Worm (Caenorhabditis elegans) whole organism, mixed stage, embryonic: Measurements from ENCODE around the gene Y37E11AM.4.

Experiments used
- elt-1 ChIP-seq: sonication (generic microtip); optimal IDR thresholded peaks from 2 replicates; lab custom pipeline; 2017; ENCODE audit warnings: missing genetic modification characterization, mild to moderate bottlenecking, missing compliant biosample characterization, antibody characterized with exemption, moderate library complexity, borderline replicate concordance; ENCODE audit not compliant: insufficient read depth
- elt-3 ChIP-seq: fragments of 150-350 bp; optimal IDR thresholded peaks from 2 replicates; lab custom pipeline; 2014; ENCODE audit warnings: missing biosample characterization, missing genetic modification characterization
- sptf-1 ChIP-seq: sonication (generic microtip); optimal IDR thresholded peaks from 2 replicates; lab custom pipeline; 2017; ENCODE audit warnings: mild to moderate bottlenecking, missing genetic modification characterization, moderate library complexity, missing compliant biosample characterization
- unc-62 ChIP-seq: fragments of 150-350 bp; optimal IDR thresholded peaks from 2 replicates; lab custom pipeline; 2014; ENCODE audit warnings: missing biosample characterization, missing genetic modification reagents, missing genetic modification characterization
- ztf-11 ChIP-seq: fragments of 150-350 bp; optimal IDR thresholded peaks from 2 replicates; lab custom pipeline; 2014; ENCODE audit warnings: missing biosample characterization, missing genetic modification characterization

DNA sequence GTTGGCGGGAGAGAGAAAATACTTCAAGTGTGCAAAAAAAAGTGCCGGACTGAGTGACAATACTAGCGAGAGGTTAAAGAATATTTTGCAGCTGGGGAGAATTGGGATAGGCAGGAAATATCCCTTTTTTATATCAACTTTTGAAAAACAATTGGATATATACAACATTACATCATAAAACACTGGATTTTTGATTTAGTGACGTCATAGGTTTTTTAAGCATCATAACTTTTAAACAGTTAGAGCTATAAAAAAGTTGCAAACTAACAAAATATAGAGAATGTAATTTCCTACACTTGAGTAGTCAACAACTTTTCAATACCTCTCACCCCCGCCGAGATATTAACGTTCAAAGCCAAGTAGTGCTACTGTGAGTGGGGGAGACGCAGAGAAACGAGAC is 11.9 kb downstream of the Y37E11AM.4 start:
- TF ChIP-seq unc-62 (GFP tag; lab: Kevin White, UChicago) (no peak), ztf-11 (tag; lab: Kevin White, UChicago) (no peak), elt-3 (tag; lab: Kevin White, UChicago) (no peak), elt-1 (tag; lab: Kevin White, UChicago) (no peak), sptf-1 (tag; lab: Kevin White, UChicago) (no peak)
